Worm (Caenorhabditis elegans) whole organism, mixed stage, embryonic: ENCODE measurements around the gene D2096.5.

ENCODE experiments used
- M03D4.4 ChIP-seq: sonication (generic microtip); optimal IDR thresholded peaks from 2 replicates; lab custom pipeline; 2017; ENCODE audit warnings: mild to moderate bottlenecking, missing genetic modification characterization, missing compliant biosample characterization
- bed-3 ChIP-seq: fragments of 200-800 bp; sonication (Bioruptor generic); optimal IDR thresholded peaks from 3 replicates; lab custom pipeline; 2018; ENCODE audit warnings: mild to moderate bottlenecking, missing genetic modification characterization, moderate library complexity, missing compliant biosample characterization
- ceh-83 ChIP-seq: fragments of 200-800 bp; sonication (Bioruptor generic); optimal IDR thresholded peaks from 2 replicates; lab custom pipeline; 2018; ENCODE audit warnings: mild to moderate bottlenecking, missing genetic modification characterization, missing compliant biosample characterization
- ces-1 ChIP-seq: fragments of 150-350 bp; optimal IDR thresholded peaks from 2 replicates; lab custom pipeline; 2014; ENCODE audit warnings: missing biosample characterization, missing genetic modification reagents, missing genetic modification characterization
- elt-1 ChIP-seq: sonication (generic microtip); optimal IDR thresholded peaks from 2 replicates; lab custom pipeline; 2017; ENCODE audit warnings: missing genetic modification characterization, mild to moderate bottlenecking, missing compliant biosample characterization, antibody characterized with exemption, moderate library complexity, borderline replicate concordance; ENCODE audit not compliant: insufficient read depth
- elt-3 ChIP-seq: fragments of 150-350 bp; optimal IDR thresholded peaks from 2 replicates; lab custom pipeline; 2014; ENCODE audit warnings: missing biosample characterization, missing genetic modification characterization
- flh-1 ChIP-seq: fragments of 200-800 bp; sonication (Bioruptor generic); optimal IDR thresholded peaks from 2 replicates; lab custom pipeline; 2018; ENCODE audit warnings: mild to moderate bottlenecking, missing genetic modification characterization, moderate library complexity, missing compliant biosample characterization
- lin-13 ChIP-seq: fragments of 150-350 bp; optimal IDR thresholded peaks from 2 replicates; lab custom pipeline; 2014; ENCODE audit warnings: missing biosample characterization, missing genetic modification characterization
- lin-32 ChIP-seq: fragments of 200-800 bp; sonication (Bioruptor generic); optimal IDR thresholded peaks from 2 replicates; lab custom pipeline; 2018; ENCODE audit warnings: mild to moderate bottlenecking, missing genetic modification characterization, missing compliant biosample characterization
- mab-5 ChIP-seq: fragments of 150-350 bp; optimal IDR thresholded peaks from 2 replicates; lab custom pipeline; 2014; ENCODE audit warnings: missing biosample characterization, missing genetic modification characterization
- mep-1 ChIP-seq: fragments of 150-350 bp; optimal IDR thresholded peaks from 2 replicates; lab custom pipeline; 2017; ENCODE audit warnings: missing biosample characterization, missing genetic modification reagents, missing genetic modification characterization, inconsistent platforms
- mls-2 ChIP-seq: sonication (generic microtip); optimal IDR thresholded peaks from 2 replicates; lab custom pipeline; 2016; ENCODE audit warnings: mild to moderate bottlenecking, missing genetic modification characterization, moderate library complexity, missing compliant biosample characterization
- nhr-237 ChIP-seq: fragments of 150-350 bp; optimal IDR thresholded peaks from 2 replicates; lab custom pipeline; 2014; ENCODE audit warnings: missing biosample characterization, missing genetic modification characterization
- nhr-28 ChIP-seq: fragments of 150-350 bp; optimal IDR thresholded peaks from 2 replicates; lab custom pipeline; 2014; ENCODE audit warnings: missing biosample characterization, missing genetic modification characterization
- snpc-4 ChIP-seq: fragments of 150-350 bp; optimal IDR thresholded peaks from 2 replicates; lab custom pipeline; 2014; ENCODE audit warnings: missing biosample characterization, missing genetic modification characterization
- sptf-1 ChIP-seq: sonication (generic microtip); optimal IDR thresholded peaks from 2 replicates; lab custom pipeline; 2017; ENCODE audit warnings: mild to moderate bottlenecking, missing genetic modification characterization, moderate library complexity, missing compliant biosample characterization
- unc-120 ChIP-seq: sonication (generic microtip); optimal IDR thresholded peaks from 2 replicates; lab custom pipeline; 2017; ENCODE audit warnings: missing genetic modification characterization, missing compliant biosample characterization; ENCODE audit not compliant: poor library complexity, severe bottlenecking
- unc-39 ChIP-seq: fragments of 150-350 bp; optimal IDR thresholded peaks from 2 replicates; lab custom pipeline; 2014; ENCODE audit warnings: missing biosample characterization, missing genetic modification characterization
- unc-62 ChIP-seq: fragments of 150-350 bp; optimal IDR thresholded peaks from 2 replicates; lab custom pipeline; 2014; ENCODE audit warnings: missing biosample characterization, missing genetic modification reagents, missing genetic modification characterization

Gene D2096.5

DNA sequence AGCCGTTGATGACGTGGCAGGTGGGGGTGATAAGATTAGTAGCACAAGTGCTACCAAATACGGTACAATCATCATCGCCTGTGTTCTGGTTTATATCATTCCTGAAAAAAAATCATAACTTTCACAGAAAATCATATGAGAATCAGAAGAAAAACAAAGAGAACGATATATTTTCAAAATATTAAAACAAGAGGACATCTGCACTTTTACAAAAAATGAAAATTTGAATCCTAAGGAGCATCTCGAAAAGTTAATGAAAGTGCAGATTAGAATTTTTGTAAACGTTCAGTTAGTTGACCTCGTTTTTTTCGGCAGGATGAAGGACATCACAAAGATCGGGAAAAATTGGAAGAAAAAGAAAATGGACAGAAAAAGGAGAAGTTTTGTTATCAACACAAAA, 46.7 kb downstream of the D2096.5 start, which contains the start of gene F35H10.10:
Gene F35H10.10, minus strand, starts transcription at position 101 of the 400 bp plus-strand sequence.
- TF ChIP-seq lin-32 (GFP tag; lab: Kevin White, UChicago) (no peak), elt-1 (no peak), flh-1 (no peak), sptf-1 (tag; lab: Kevin White, UChicago) (no peak), ceh-83 (GFP tag; lab: Kevin White, UChicago) (no peak), lin-13 (tag; lab: Kevin White, UChicago) (no peak), bed-3 (GFP tag; lab: Kevin White, UChicago) (no peak), snpc-4 (no peak), unc-39 (no peak), unc-62 (GFP tag; lab: Kevin White, UChicago) (no peak)

DNA sequence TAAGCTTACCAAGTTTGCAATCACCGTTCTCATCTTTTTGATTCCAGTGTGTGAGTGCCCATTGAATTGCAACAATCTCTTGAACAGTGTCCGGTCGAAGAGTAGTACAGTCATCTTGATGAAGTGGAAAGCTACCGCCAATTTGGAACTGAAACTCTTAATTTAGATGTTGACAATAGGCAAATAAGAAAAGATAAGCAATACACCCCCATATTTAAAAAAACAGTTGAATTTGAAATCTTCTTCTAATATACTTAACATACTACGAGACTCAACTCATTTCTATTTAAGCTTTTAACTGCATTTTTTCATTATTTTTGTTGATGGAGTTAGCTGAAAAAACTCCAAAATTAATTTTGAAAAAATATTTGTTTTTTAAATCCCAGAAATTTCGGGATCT, 47.5 kb downstream of the D2096.5 start:
- TF ChIP-seq nhr-28 (tag; lab: Kevin White, UChicago) = no peak
- TF ChIP-seq unc-120 (tag; lab: Kevin White, UChicago) = no peak
- TF ChIP-seq mep-1 (tag; lab: Kevin White, UChicago) = no peak
- TF ChIP-seq ces-1 (GFP tag; lab: Kevin White, UChicago) = no peak
- no peak for TF ChIP-seq nhr-237 (tag; lab: Kevin White, UChicago)
- TF ChIP-seq elt-3 (tag; lab: Kevin White, UChicago) = no peak
- TF ChIP-seq snpc-4 = no peak
- TF ChIP-seq mab-5 (tag; lab: Kevin White, UChicago) = no peak
- no peak for TF ChIP-seq mls-2 (tag; lab: Kevin White, UChicago)
- no peak for TF ChIP-seq M03D4.4
- no peak for TF ChIP-seq flh-1
